Fruit fly (Drosophila melanogaster): ENCODE measurements around the gene CG9698.

The CG9698 gene

dm6 chr3R:30466515-30466914 is 48.1 kb upstream of the CG9698 start:
- TF ChIP-seq crol (GFP tag; IDR thresholded peaks at IDR 0.05) (peak; percentile 75), ato (GFP tag; IDR thresholded peaks at IDR 0.05; ENCODE audit: partially characterized antibody) (peak; percentile 33; the same call in 1 of the 2 replicates), z (GFP tag; IDR thresholded peaks at IDR 0.05) (0 out of 3 replicates have a peak, but pooled peaks have one; percentile 30), cg (GFP tag; optimal IDR thresholded peaks at IDR 0.05) (peak; percentile 46), Oli (tag; optimal IDR thresholded peaks at IDR 0.05) (no peak), Six4 (GFP tag; optimal IDR thresholded peaks at IDR 0.05) (no peak), CG30431 (GFP tag; optimal IDR thresholded peaks at IDR 0.05) (no peak), chm (GFP tag; IDR thresholded peaks at IDR 0.05) (0 out of 2 replicates have a peak, but pooled peaks have one; percentile 27), CG10274 (GFP tag; optimal IDR thresholded peaks at IDR 0.05) (no peak), tll (GFP tag; optimal IDR thresholded peaks at IDR 0.05) (peak in 1 of 2 experiments; percentile 31), Camta (GFP tag; optimal IDR thresholded peaks at IDR 0.05) (no peak), nom (GFP tag; optimal IDR thresholded peaks at IDR 0.05) (no peak), Hr39 (optimal IDR thresholded peaks at IDR 0.05) (no peak), Hr3 (GFP tag; optimal IDR thresholded peaks at IDR 0.05) (no peak), CG3065 (GFP tag; optimal IDR thresholded peaks at IDR 0.05) (no peak), eyg (GFP tag; optimal IDR thresholded peaks at IDR 0.05) (no peak), CG1832 (GFP tag; optimal IDR thresholded peaks at IDR 0.05) (no peak), chinmo (GFP tag; IDR thresholded peaks at IDR 0.05; ENCODE audit: partially characterized antibody) (0 out of 4 replicates have a peak, but pooled peaks have one; percentile 28), org-1 (GFP tag; optimal IDR thresholded peaks at IDR 0.05) (no peak), CG17802 (tag; optimal IDR thresholded peaks at IDR 0.05) (no peak), vvl (GFP tag; IDR thresholded peaks at IDR 0.05) (0 out of 2 replicates have a peak, but pooled peaks have one; percentile 15), Pdp1 (GFP tag; optimal IDR thresholded peaks at IDR 0.05) (peak in 1 of 2 experiments; percentile 95), yki (optimal IDR thresholded peaks at IDR 0.05) (no peak), fru (optimal IDR thresholded peaks at IDR 0.05) (no peak), CG17328 (GFP tag; IDR thresholded peaks at IDR 0.05) (no peak), Antp (GFP tag; optimal IDR thresholded peaks at IDR 0.05) (no peak), sd (tag; optimal IDR thresholded peaks at IDR 0.05) (peak; percentile 10), otp (GFP tag; IDR thresholded peaks at IDR 0.05) (no peak), onecut (GFP tag; IDR thresholded peaks at IDR 0.05) (0 out of 2 replicates have a peak, but pooled peaks have one; percentile 7), CG8924 (tag; optimal IDR thresholded peaks at IDR 0.05) (no peak), twi (tag; optimal IDR thresholded peaks at IDR 0.05) (peak; percentile 30), CG12155 (GFP tag; optimal IDR thresholded peaks at IDR 0.05) (no peak), Sry-β (GFP tag; optimal IDR thresholded peaks at IDR 0.05) (no peak), trh (GFP tag; optimal IDR thresholded peaks at IDR 0.05) (no peak), GATAe (GFP tag; conservative IDR thresholded peaks at IDR 0.05) (no peak), B-H1 (GFP tag; IDR thresholded peaks at IDR 0.05) (no peak), croc (GFP tag; conservative IDR thresholded peaks at IDR 0.05) (no peak), CG15514 (GFP tag; optimal IDR thresholded peaks at IDR 0.05) (peak; percentile 4)

- TF ChIP-seq CG11504 (tag; optimal IDR thresholded peaks at IDR 0.05) (no peak), Sin3A (optimal IDR thresholded peaks at IDR 0.05) (no peak), Mad (GFP tag; optimal IDR thresholded peaks at IDR 0.05) (no peak), CG12659 (GFP tag; optimal IDR thresholded peaks at IDR 0.05) (no peak), ken (GFP tag; IDR thresholded peaks at IDR 0.05) (no peak), insv (GFP tag; optimal IDR thresholded peaks at IDR 0.05) (peak; percentile 100), CG7556 (GFP tag; optimal IDR thresholded peaks at IDR 0.05) (no peak), Xbp1 (GFP tag; optimal IDR thresholded peaks at IDR 0.05) (no peak), Elba2 (GFP tag; optimal IDR thresholded peaks at IDR 0.05) (peak; percentile 72), wek (GFP tag; optimal IDR thresholded peaks at IDR 0.05) (no peak), Bgb (GFP tag; IDR thresholded peaks at IDR 0.05; ENCODE audit: partially characterized antibody) (no peak), CG11560 (tag; IDR thresholded peaks at IDR 0.05) (no peak), ssp (GFP tag; IDR thresholded peaks at IDR 0.05) (no peak), CG1832 (GFP tag; optimal IDR thresholded peaks at IDR 0.05) (no peak), Stat92E (GFP tag; optimal IDR thresholded peaks at IDR 0.05) (no peak), repo (GFP tag; optimal IDR thresholded peaks at IDR 0.05) (no peak), Lim3 (GFP tag; IDR thresholded peaks at IDR 0.05) (no peak)
Measured at dm6 chr3R:30467062-30467461, 47.5 kb upstream of the CG9698 start.

Data from whole organism, embryonic.